Worm (Caenorhabditis elegans) whole organism, young adult: ENCODE data around the gene tcc-1.

Experiments used
- B0019.2 ChIP-seq: fragments of 200-800 bp; sonication (Bioruptor generic); conservative IDR thresholded peaks from 2 replicates; pipeline ENCODE4 v1.3.6; 2022; ENCODE audit warnings: missing genetic modification reagents, missing genetic modification characterization, missing compliant biosample characterization
- C06A6.2 ChIP-seq: fragments of 200-800 bp; sonication (Bioruptor generic); conservative IDR thresholded peaks from 2 replicates; pipeline ENCODE4 v1.3.6; 2022; ENCODE audit warnings: missing genetic modification characterization, missing compliant biosample characterization
- D2030.7 ChIP-seq: fragments of 200-800 bp; sonication (Bioruptor generic); IDR thresholded peaks from 2 replicates; pipeline ENCODE4 v1.3.6; 2022; ENCODE audit warnings: missing genetic modification reagents, missing genetic modification characterization, missing compliant biosample characterization
- F39B2.1 ChIP-seq: fragments of 200-800 bp; sonication (Bioruptor generic); IDR thresholded peaks from 2 replicates; pipeline ENCODE4 v1.3.6; 2022; ENCODE audit warnings: missing genetic modification reagents, missing genetic modification characterization, missing compliant biosample characterization
- F49E8.2 ChIP-seq: sonication (generic microtip); optimal IDR thresholded peaks from 3 replicates; lab custom pipeline; 2017; ENCODE audit warnings: missing genetic modification characterization, mild to moderate bottlenecking, missing compliant biosample characterization, antibody characterized with exemption, moderate library complexity; ENCODE audit not compliant: insufficient read depth
- K11D2.4 ChIP-seq: fragments of 200-800 bp; sonication (Bioruptor generic); IDR thresholded peaks from 2 replicates; pipeline ENCODE4 v1.3.6; 2022; ENCODE audit warnings: missing genetic modification reagents, missing genetic modification characterization, missing compliant biosample characterization
- Y53G8AR.9 ChIP-seq: fragments of 200-800 bp; sonication (Bioruptor generic); conservative IDR thresholded peaks from 2 replicates; pipeline ENCODE4 v1.3.6; 2022; ENCODE audit warnings: missing genetic modification reagents, missing genetic modification characterization, missing compliant biosample characterization
- Y56A3A.18 ChIP-seq: fragments of 200-800 bp; sonication (Bioruptor generic); IDR thresholded peaks from 2 replicates; pipeline ENCODE4 v1.3.6; 2022; ENCODE audit warnings: missing genetic modification reagents, missing genetic modification characterization, missing compliant biosample characterization
- akir-1 ChIP-seq: fragments of 200-800 bp; sonication (Bioruptor generic); optimal IDR thresholded peaks from 2 replicates; lab custom pipeline; 2018; ENCODE audit warnings: mild to moderate bottlenecking, missing genetic modification characterization, moderate library complexity, missing compliant biosample characterization
- aptf-3 ChIP-seq: fragments of 200-800 bp; sonication (Bioruptor generic); IDR thresholded peaks from 2 replicates; pipeline ENCODE4 v1.3.6; 2022; ENCODE audit warnings: missing genetic modification characterization, missing compliant biosample characterization
- atf-7 ChIP-seq: sonication (generic microtip); optimal IDR thresholded peaks from 2 replicates; lab custom pipeline; 2017; ENCODE audit warnings: mild to moderate bottlenecking, missing genetic modification characterization, missing compliant biosample characterization
- ceh-100 ChIP-seq: fragments of 200-800 bp; sonication (Bioruptor generic); IDR thresholded peaks from 2 replicates; pipeline ENCODE4 v1.3.6; 2022; ENCODE audit warnings: missing genetic modification reagents, missing genetic modification characterization, missing compliant biosample characterization
- ceh-27 ChIP-seq: fragments of 200-800 bp; sonication (Bioruptor generic); optimal IDR thresholded peaks from 2 replicates; lab custom pipeline; 2018; ENCODE audit warnings: mild to moderate bottlenecking, missing genetic modification characterization, moderate library complexity, missing compliant biosample characterization
- ceh-91 ChIP-seq: fragments of 200-800 bp; sonication (Bioruptor generic); IDR thresholded peaks from 2 replicates; pipeline ENCODE4 v1.3.6; 2022; ENCODE audit warnings: missing genetic modification reagents, missing genetic modification characterization, missing compliant biosample characterization
- dox-1 ChIP-seq: fragments of 200-800 bp; sonication (Bioruptor generic); IDR thresholded peaks from 2 replicates; pipeline ENCODE4 v1.3.6; 2022; ENCODE audit warnings: missing genetic modification reagents, missing genetic modification characterization, missing compliant biosample characterization
- dpff-1 ChIP-seq: sonication (generic microtip); optimal IDR thresholded peaks from 2 replicates; lab custom pipeline; 2017; ENCODE audit warnings: mild to moderate bottlenecking, missing genetic modification characterization, missing compliant biosample characterization
- egl-18 ChIP-seq: fragments of 200-800 bp; sonication (Bioruptor generic); IDR thresholded peaks from 2 replicates; pipeline ENCODE4 v1.3.6; 2022; ENCODE audit warnings: missing genetic modification reagents, missing genetic modification characterization, missing compliant biosample characterization
- egrh-3 ChIP-seq: fragments of 200-800 bp; sonication (Bioruptor generic); IDR thresholded peaks from 2 replicates; pipeline ENCODE4 v1.3.6; 2022; ENCODE audit warnings: missing genetic modification reagents, missing genetic modification characterization, missing compliant biosample characterization
- ekl-4 ChIP-seq: fragments of 200-800 bp; sonication (Bioruptor generic); IDR thresholded peaks from 2 replicates; pipeline ENCODE4 v1.3.6; 2022; ENCODE audit warnings: missing genetic modification reagents, missing genetic modification characterization, missing compliant biosample characterization
- hmg-1.2 ChIP-seq: fragments of 200-800 bp; sonication (Bioruptor generic); IDR thresholded peaks from 2 replicates; pipeline ENCODE4 v1.3.6; 2022; ENCODE audit warnings: missing genetic modification reagents, missing genetic modification characterization, missing compliant biosample characterization
- hsf-1 ChIP-seq: fragments of 200-800 bp; sonication (Bioruptor generic); IDR thresholded peaks from 2 replicates; pipeline ENCODE4 v1.3.6; 2022; ENCODE audit warnings: missing genetic modification reagents, missing genetic modification characterization, missing compliant biosample characterization
- lin-26 ChIP-seq: fragments of 200-800 bp; sonication (Bioruptor generic); IDR thresholded peaks from 2 replicates; pipeline ENCODE4 v1.3.6; 2022; ENCODE audit warnings: missing genetic modification reagents, missing genetic modification characterization, missing compliant biosample characterization
- lin-40 ChIP-seq: sonication (generic microtip); optimal IDR thresholded peaks from 2 replicates; lab custom pipeline; 2016; ENCODE audit warnings: missing genetic modification characterization, mild to moderate bottlenecking, missing compliant biosample characterization, missing genotype, missing genetic modification reagents
- lsl-1 ChIP-seq: fragments of 200-800 bp; sonication (Bioruptor generic); optimal IDR thresholded peaks from 2 replicates; lab custom pipeline; 2018; ENCODE audit warnings: mild to moderate bottlenecking, missing genetic modification characterization, moderate library complexity, missing compliant biosample characterization
- lsy-27 ChIP-seq: sonication (generic microtip); optimal IDR thresholded peaks from 2 replicates; lab custom pipeline; 2017; ENCODE audit warnings: missing genetic modification characterization, mild to moderate bottlenecking, missing compliant biosample characterization, antibody characterized with exemption, missing genotype, borderline replicate concordance; ENCODE audit not compliant: insufficient read depth
- madf-3 ChIP-seq: fragments of 200-800 bp; sonication (Bioruptor generic); IDR thresholded peaks from 2 replicates; pipeline ENCODE4 v1.3.6; 2022; ENCODE audit warnings: missing genetic modification reagents, missing genetic modification characterization, missing compliant biosample characterization
- nhr-120 ChIP-seq: fragments of 200-800 bp; sonication (Bioruptor generic); IDR thresholded peaks from 2 replicates; pipeline ENCODE4 v1.3.6; 2022; ENCODE audit warnings: missing genetic modification characterization, missing compliant biosample characterization
- nhr-179 ChIP-seq: sonication (generic microtip); optimal IDR thresholded peaks from 2 replicates; lab custom pipeline; 2016; ENCODE audit warnings: mild to moderate bottlenecking, missing genetic modification characterization, missing compliant biosample characterization
- nhr-27 ChIP-seq: fragments of 200-800 bp; sonication (Bioruptor generic); optimal IDR thresholded peaks from 2 replicates; lab custom pipeline; 2018; ENCODE audit warnings: mild to moderate bottlenecking, missing genetic modification characterization, moderate library complexity, missing compliant biosample characterization
- nhr-80 ChIP-seq: sonication (generic microtip); optimal IDR thresholded peaks from 2 replicates; lab custom pipeline; 2016; ENCODE audit warnings: missing genetic modification characterization, missing compliant biosample characterization
- pbrm-1 ChIP-seq: fragments of 200-800 bp; sonication (Bioruptor generic); IDR thresholded peaks from 2 replicates; pipeline ENCODE4 v1.3.6; 2022; ENCODE audit warnings: missing genetic modification reagents, missing genetic modification characterization, missing compliant biosample characterization
- rcor-1 ChIP-seq: fragments of 200-800 bp; sonication (Bioruptor generic); IDR thresholded peaks from 2 replicates; pipeline ENCODE4 v1.3.6; 2022; ENCODE audit warnings: missing genetic modification reagents, missing genetic modification characterization, missing compliant biosample characterization
- sdz-38 ChIP-seq: sonication (generic microtip); optimal IDR thresholded peaks from 2 replicates; lab custom pipeline; 2016; ENCODE audit warnings: missing genotype, missing genetic modification characterization, missing compliant biosample characterization
- somi-1 ChIP-seq: fragments of 200-800 bp; sonication (Bioruptor generic); optimal IDR thresholded peaks from 2 replicates; lab custom pipeline; 2018; ENCODE audit warnings: mild to moderate bottlenecking, missing genetic modification characterization, missing compliant biosample characterization
- tbp1 ChIP-seq: fragments of 200-800 bp; sonication (Bioruptor generic); optimal IDR thresholded peaks from 2 replicates; lab custom pipeline; 2018; ENCODE audit warnings: mild to moderate bottlenecking, missing genetic modification characterization, missing compliant biosample characterization
- tlf-1 ChIP-seq: fragments of 200-800 bp; sonication (Bioruptor generic); optimal IDR thresholded peaks from 2 replicates; lab custom pipeline; 2018; ENCODE audit warnings: mild to moderate bottlenecking, missing genetic modification characterization, missing compliant biosample characterization
- unc-62 ChIP-seq: fragments of 150-350 bp; optimal IDR thresholded peaks from 2 replicates; lab custom pipeline; 2014; ENCODE audit warnings: missing biosample characterization, missing genetic modification reagents, missing genetic modification characterization
- zfh-2 ChIP-seq: fragments of 200-800 bp; sonication (Bioruptor generic); conservative IDR thresholded peaks from 2 replicates; pipeline ENCODE4 v1.3.6; 2022; ENCODE audit warnings: missing genetic modification reagents, missing genetic modification characterization, missing compliant biosample characterization
- ztf-22 ChIP-seq: fragments of 200-800 bp; sonication (Bioruptor generic); optimal IDR thresholded peaks from 2 replicates; lab custom pipeline; 2018; ENCODE audit warnings: mild to moderate bottlenecking, missing genetic modification characterization, moderate library complexity, missing compliant biosample characterization
- ztf-6 ChIP-seq: fragments of 200-800 bp; sonication (Bioruptor generic); IDR thresholded peaks from 2 replicates; pipeline ENCODE4 v1.3.6; 2022; ENCODE audit warnings: missing genetic modification reagents, missing genetic modification characterization, missing compliant biosample characterization

Gene tcc-1

DNA sequence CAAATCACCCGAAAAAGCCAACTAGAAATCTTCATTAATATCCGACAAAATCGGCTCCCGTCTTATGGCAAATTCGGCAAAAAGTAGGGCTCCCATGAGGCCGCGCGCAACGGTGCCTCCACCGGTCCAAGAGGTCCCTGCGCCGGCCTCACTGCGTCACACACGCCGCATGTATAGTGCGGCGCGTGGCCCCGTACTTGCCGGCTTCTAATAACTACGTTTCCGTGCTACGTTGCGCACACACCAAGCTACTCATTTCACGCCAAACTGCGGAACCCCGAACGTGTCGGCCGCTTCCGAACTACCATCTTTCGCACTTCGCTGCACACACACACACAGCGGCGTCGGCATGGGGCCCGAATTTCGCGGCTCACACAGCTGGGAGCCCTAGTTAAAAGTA lies 36.1 kb downstream of the tcc-1 start:
- TF ChIP-seq zfh-2 (GFP tag; lab: Robert Waterston, UW) (peak; percentile 80), egl-18 (GFP tag; lab: Robert Waterston, UW) (no peak), egrh-3 (peak; percentile 45; the same call in 1 of the 2 replicates), pbrm-1 (0 out of 2 replicates have a peak, but pooled peaks have one; percentile 33)

DNA sequence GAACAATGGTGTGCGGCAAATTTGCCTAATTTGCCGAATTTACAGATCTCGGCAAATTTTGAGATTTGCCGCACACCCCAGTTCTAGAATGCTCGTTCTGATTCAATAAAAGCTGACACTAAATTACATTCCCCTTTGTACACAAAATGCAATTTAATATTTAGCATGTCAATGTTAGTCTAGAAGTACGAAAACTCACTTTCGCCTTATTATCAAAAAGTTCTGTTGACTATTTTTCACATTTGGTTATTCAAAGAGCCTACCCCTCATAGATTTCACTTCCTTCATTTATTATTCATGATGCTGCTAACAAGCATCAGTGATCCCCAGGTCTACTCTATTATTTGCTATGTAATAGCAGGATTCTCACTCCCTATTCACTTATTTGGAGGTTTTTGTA lies 37.2 kb downstream of the tcc-1 start, which contains the start of gene srh-298:
Gene srh-298 (plus strand): TSS at position 301 of the 400 bp plus-strand sequence.
- TF ChIP-seq lsy-27 (tag; lab: Kevin White, UChicago) = no peak
- no peak for TF ChIP-seq Y56A3A.18 (GFP tag; lab: Robert Waterston, UW)
- no peak for TF ChIP-seq rcor-1 (GFP tag; lab: Robert Waterston, UW)
- TF ChIP-seq F49E8.2 (tag; lab: Kevin White, UChicago) = no peak
- TF ChIP-seq unc-62 (GFP tag; lab: Kevin White, UChicago) = no peak
- no peak for TF ChIP-seq B0019.2
- no peak for TF ChIP-seq ceh-100 (GFP tag; lab: Robert Waterston, UW)
- no peak for TF ChIP-seq D2030.7 (GFP tag; lab: Robert Waterston, UW)
- TF ChIP-seq sdz-38 (tag; lab: Kevin White, UChicago) = no peak
- TF ChIP-seq aptf-3 = no peak

DNA sequence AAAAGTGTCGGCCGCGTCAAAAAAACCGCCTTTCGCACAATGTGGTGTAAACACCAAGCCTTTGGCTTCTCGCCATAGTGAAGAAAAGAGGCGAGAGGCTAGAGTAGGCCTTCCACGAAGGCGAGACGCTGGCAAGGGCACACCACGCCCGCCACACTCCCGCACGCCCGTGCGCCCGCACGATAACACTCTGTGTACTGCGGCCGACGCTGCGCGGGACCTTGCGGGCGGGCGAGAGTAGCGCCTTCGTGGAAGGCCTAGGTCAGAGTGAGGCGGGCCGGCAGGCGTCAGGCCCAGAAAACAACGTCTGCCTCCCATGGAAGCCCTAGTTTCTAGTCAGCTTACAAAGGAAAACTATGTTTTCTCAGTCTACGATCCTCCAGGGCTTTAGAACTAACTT lies 43.7 kb downstream of the tcc-1 start:
- TF ChIP-seq zfh-2 (GFP tag; lab: Robert Waterston, UW) (peak; percentile 94), lin-40 (tag; lab: Kevin White, UChicago) (no peak), ztf-6 (GFP tag; lab: Robert Waterston, UW) (no peak), nhr-179 (no peak), lsl-1 (GFP tag; lab: Kevin White, UChicago) (no peak), somi-1 (GFP tag; lab: Kevin White, UChicago) (no peak), nhr-27 (tag; lab: Kevin White, UChicago) (no peak), ztf-22 (no peak), nhr-80 (no peak), lsy-27 (tag; lab: Kevin White, UChicago) (no peak), ceh-91 (GFP tag; lab: Robert Waterston, UW) (no peak), egrh-3 (peak; percentile 82; the same call in 1 of the 2 replicates), C06A6.2 (GFP tag; lab: Robert Waterston, UW) (no peak), nhr-120 (GFP tag; lab: Robert Waterston, UW) (0 out of 2 replicates have a peak, but pooled peaks have one; percentile 27), hmg-1.2 (GFP tag; lab: Robert Waterston, UW) (no peak), ekl-4 (no peak), tlf-1 (GFP tag; lab: Kevin White, UChicago) (no peak), ceh-27 (GFP tag; lab: Kevin White, UChicago) (no peak), tbp1 (GFP tag; lab: Kevin White, UChicago) (no peak), Y53G8AR.9 (GFP tag; lab: Robert Waterston, UW) (no peak), hsf-1 (GFP tag; lab: Robert Waterston, UW) (no peak), atf-7 (tag; lab: Kevin White, UChicago) (no peak), madf-3 (GFP tag; lab: Robert Waterston, UW) (0 out of 2 replicates have a peak, but pooled peaks have one; percentile 43), ceh-100 (GFP tag; lab: Robert Waterston, UW) (no peak), dox-1 (0 out of 2 replicates have a peak, but pooled peaks have one; percentile 11), dpff-1 (tag; lab: Kevin White, UChicago) (no peak), akir-1 (GFP tag; lab: Kevin White, UChicago) (no peak), K11D2.4 (GFP tag; lab: Robert Waterston, UW) (no peak), F39B2.1 (GFP tag; lab: Robert Waterston, UW) (0 out of 2 replicates have a peak, but pooled peaks have one; percentile 33), lin-26 (GFP tag; lab: Robert Waterston, UW) (no peak), unc-62 (GFP tag; lab: Kevin White, UChicago) (no peak)
